Worm (Caenorhabditis elegans) whole organism, L2 larva: ENCODE results near the gene skr-7.

Source experiments
- C34F6.9 ChIP-seq: fragments of 150-350 bp; optimal IDR thresholded peaks from 2 replicates; lab custom pipeline; 2014; ENCODE audit warnings: missing biosample characterization, missing genetic modification characterization
- F13H6.1 ChIP-seq: sonication (generic microtip); optimal IDR thresholded peaks from 2 replicates; lab custom pipeline; 2016; ENCODE audit warnings: missing genetic modification characterization, missing compliant biosample characterization
- R02D3.7 ChIP-seq: fragments of 150-350 bp; optimal IDR thresholded peaks from 2 replicates; lab custom pipeline; 2014; ENCODE audit warnings: missing biosample characterization, missing genetic modification characterization
- Y55F3AM.14 ChIP-seq: fragments of 200-800 bp; sonication (Bioruptor generic); optimal IDR thresholded peaks from 2 replicates; lab custom pipeline; 2018; ENCODE audit warnings: mild to moderate bottlenecking, missing genetic modification characterization, missing compliant biosample characterization
- ZK546.5 ChIP-seq: sonication (generic microtip); optimal IDR thresholded peaks from 2 replicates; lab custom pipeline; 2017; ENCODE audit warnings: missing biosample characterization, missing genetic modification characterization
- aly-2 ChIP-seq: fragments of 150-350 bp; optimal IDR thresholded peaks from 2 replicates; lab custom pipeline; 2014; ENCODE audit warnings: missing biosample characterization, missing genetic modification characterization
- ama-1 ChIP-seq: fragments of 150-350 bp; optimal IDR thresholded peaks from 2 replicates; lab custom pipeline; 2018; ENCODE audit warnings: inconsistent platforms
- blmp-1 ChIP-seq: sonication (generic microtip); optimal IDR thresholded peaks from 2 replicates; lab custom pipeline; 2017; ENCODE audit warnings: missing genetic modification characterization, mild to moderate bottlenecking, missing compliant biosample characterization, antibody characterized with exemption, moderate library complexity; ENCODE audit not compliant: insufficient read depth
- ceh-16 ChIP-seq: fragments of 150-350 bp; optimal IDR thresholded peaks from 2 replicates; lab custom pipeline; 2014; ENCODE audit warnings: missing biosample characterization, missing genetic modification characterization
- ceh-82 ChIP-seq: fragments of 150-350 bp; optimal IDR thresholded peaks from 2 replicates; lab custom pipeline; 2014; ENCODE audit warnings: missing biosample characterization, missing genetic modification characterization
- dmd-4 ChIP-seq: sonication (generic microtip); optimal IDR thresholded peaks from 2 replicates; lab custom pipeline; 2017; ENCODE audit warnings: missing biosample characterization, missing genetic modification characterization
- egl-27 ChIP-seq: sonication (generic microtip); optimal IDR thresholded peaks from 3 replicates; lab custom pipeline; 2017; ENCODE audit warnings: missing biosample characterization, missing genetic modification reagents, missing genetic modification characterization
- elt-1 ChIP-seq: fragments of 150-350 bp; optimal IDR thresholded peaks from 2 replicates; lab custom pipeline; 2014; ENCODE audit warnings: missing biosample characterization, missing genetic modification characterization
- fos-1 ChIP-seq: fragments of 150-350 bp; optimal IDR thresholded peaks from 2 replicates; lab custom pipeline; 2014; ENCODE audit warnings: missing biosample characterization, missing genetic modification characterization
- gmeb-1 ChIP-seq: fragments of 150-350 bp; optimal IDR thresholded peaks from 2 replicates; lab custom pipeline; 2014; ENCODE audit warnings: missing biosample characterization, missing genetic modification characterization
- lin-11 ChIP-seq: fragments of 150-350 bp; sonication (generic microtip); optimal IDR thresholded peaks from 2 replicates; lab custom pipeline; 2014; ENCODE audit warnings: missing biosample characterization, missing genetic modification characterization, inconsistent platforms, mixed read lengths
- lin-13 ChIP-seq: fragments of 150-350 bp; optimal IDR thresholded peaks from 2 replicates; lab custom pipeline; 2014; ENCODE audit warnings: missing biosample characterization, missing genetic modification reagents, missing genetic modification characterization
- mab-5 ChIP-seq: fragments of 150-350 bp; optimal IDR thresholded peaks from 2 replicates; lab custom pipeline; 2014; ENCODE audit warnings: missing biosample characterization, missing genetic modification characterization
- mbf-1 ChIP-seq: sonication (generic microtip); optimal IDR thresholded peaks from 2 replicates; lab custom pipeline; 2017; ENCODE audit warnings: missing biosample characterization, missing genetic modification characterization
- mdl-1 ChIP-seq, 2 experiments: fragments of 150-350 bp in 1 of 2; sonication (generic microtip) in 1 of 2; optimal IDR thresholded peaks; 2 replicates each; lab custom pipeline; 2017; ENCODE audit warnings: missing biosample characterization in 2 of 2, missing genetic modification characterization in 2 of 2
- nhr-10 ChIP-seq: sonication (generic microtip); optimal IDR thresholded peaks from 2 replicates; lab custom pipeline; 2017; ENCODE audit warnings: missing biosample characterization, missing genetic modification characterization
- nhr-12 ChIP-seq: fragments of 150-350 bp; optimal IDR thresholded peaks from 2 replicates; lab custom pipeline; 2014; ENCODE audit warnings: missing biosample characterization, missing genetic modification characterization
- nhr-21 ChIP-seq: fragments of 150-350 bp; optimal IDR thresholded peaks from 2 replicates; lab custom pipeline; 2014; ENCODE audit warnings: missing biosample characterization, missing genetic modification characterization
- nhr-23 ChIP-seq: fragments of 150-350 bp; optimal IDR thresholded peaks from 2 replicates; lab custom pipeline; 2014; ENCODE audit warnings: missing biosample characterization, missing genetic modification reagents, missing genetic modification characterization
- nhr-237 ChIP-seq: fragments of 150-350 bp; optimal IDR thresholded peaks from 2 replicates; lab custom pipeline; 2014; ENCODE audit warnings: missing biosample characterization, missing genetic modification characterization
- nhr-77 ChIP-seq: fragments of 150-350 bp; optimal IDR thresholded peaks from 2 replicates; lab custom pipeline; 2014; ENCODE audit warnings: missing biosample characterization, missing genetic modification characterization
- peb-1 ChIP-seq: fragments of 150-350 bp; optimal IDR thresholded peaks from 2 replicates; lab custom pipeline; 2014; ENCODE audit warnings: missing biosample characterization, missing genetic modification characterization
- sem-4 ChIP-seq: fragments of 150-350 bp; optimal IDR thresholded peaks from 2 replicates; lab custom pipeline; 2014; ENCODE audit warnings: missing biosample characterization, missing genetic modification reagents, missing genetic modification characterization
- sma-3 ChIP-seq: sonication (generic microtip); optimal IDR thresholded peaks from 2 replicates; lab custom pipeline; 2016; ENCODE audit warnings: missing genetic modification reagents, missing genetic modification characterization, missing compliant biosample characterization
- sma-9 ChIP-seq, 2 experiments: fragments of 150-350 bp in 1 of 2; sonication (generic microtip) in 1 of 2; optimal IDR thresholded peaks; 2 replicates each; lab custom pipeline; 2014 to 2016; ENCODE audit warnings: missing genetic modification characterization in 2 of 2, mild to moderate bottlenecking in 1 of 2, missing biosample characterization in 1 of 2, missing compliant biosample characterization in 1 of 2, missing genetic modification reagents in 1 of 2, moderate library complexity in 1 of 2
- snpc-4 ChIP-seq: fragments of 150-350 bp; optimal IDR thresholded peaks from 2 replicates; lab custom pipeline; 2014; ENCODE audit warnings: missing biosample characterization, missing genetic modification characterization
- unc-39 ChIP-seq: fragments of 150-350 bp; optimal IDR thresholded peaks from 2 replicates; lab custom pipeline; 2014; ENCODE audit warnings: missing biosample characterization, missing genetic modification characterization
- unc-55 ChIP-seq: fragments of 150-350 bp; sonication (generic microtip); optimal IDR thresholded peaks from 3 replicates; lab custom pipeline; 2014; ENCODE audit warnings: missing biosample characterization, missing genetic modification reagents, missing genetic modification characterization
- unc-62 ChIP-seq: fragments of 150-350 bp; optimal IDR thresholded peaks from 2 replicates; lab custom pipeline; 2014; ENCODE audit warnings: missing biosample characterization, missing genetic modification reagents, missing genetic modification characterization
- ztf-11 ChIP-seq: sonication (generic microtip); optimal IDR thresholded peaks from 2 replicates; lab custom pipeline; 2017; ENCODE audit warnings: missing biosample characterization, missing genetic modification characterization
- ztf-4 ChIP-seq: fragments of 150-350 bp; optimal IDR thresholded peaks from 2 replicates; lab custom pipeline; 2014; ENCODE audit warnings: missing biosample characterization, missing genetic modification characterization

skr-7 gene

DNA sequence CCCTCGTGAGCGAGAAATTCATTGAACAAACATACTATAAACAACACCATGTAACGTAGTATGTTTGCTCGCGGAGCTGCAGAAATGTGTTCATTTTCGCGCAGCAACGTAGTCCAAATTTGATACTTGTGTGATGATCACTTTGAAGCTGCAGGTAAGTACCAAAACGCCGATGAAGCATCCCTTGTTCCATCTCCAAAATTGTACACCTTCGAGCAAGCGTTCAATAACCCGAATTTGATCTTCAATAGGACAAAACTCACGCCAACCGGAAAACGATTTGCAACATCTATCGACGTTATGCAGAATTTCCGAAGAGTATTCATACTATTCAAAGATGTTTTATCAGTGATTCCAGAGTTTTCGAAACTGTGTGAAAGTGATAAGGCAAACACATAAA lies 11.6 kb upstream of the skr-7 start, which contains the start of gene Y47D7A.3:
Gene Y47D7A.3, plus strand, starts transcription at position 301 of the 400 bp plus-strand sequence.
- no peak for TF ChIP-seq snpc-4 (tag; lab: Kevin White, UChicago)
- TF ChIP-seq egl-27 (tag; lab: Kevin White, UChicago): no peak

DNA sequence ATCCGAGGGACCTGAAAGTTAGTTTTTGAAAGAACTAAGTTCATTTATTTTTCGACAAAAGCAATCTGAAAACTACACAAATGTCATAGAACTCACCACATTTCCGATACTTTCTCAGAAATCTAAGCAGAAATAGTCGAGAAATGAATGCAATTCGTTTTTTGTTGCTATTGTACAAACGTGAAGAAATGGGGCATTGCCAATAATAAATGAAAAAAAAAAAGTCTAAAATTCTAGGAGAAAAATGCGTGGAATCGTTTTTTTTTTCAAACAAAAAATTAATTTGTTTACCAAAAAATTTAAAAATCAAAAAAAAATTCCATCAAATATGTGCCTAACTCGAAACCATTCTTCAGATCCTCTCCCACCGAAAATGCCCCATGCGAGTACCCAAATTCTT lies 10.5 kb upstream of the skr-7 start, which contains the start of gene Y47D7A.17:
Gene Y47D7A.17, minus strand, starts transcription at position 101 of the 400 bp plus-strand sequence.
- no peak for TF ChIP-seq nhr-21 (tag; lab: Kevin White, UChicago)
- no peak for TF ChIP-seq sma-3 (GFP tag; lab: Kevin White, UChicago)
- no peak for TF ChIP-seq aly-2 (tag; lab: Kevin White, UChicago)
- no peak for TF ChIP-seq nhr-237 (tag; lab: Kevin White, UChicago)
- TF ChIP-seq nhr-23 (tag; lab: Kevin White, UChicago): no peak
- TF ChIP-seq nhr-77 (tag; lab: Kevin White, UChicago): no peak
- no peak for TF ChIP-seq mbf-1 (tag; lab: Kevin White, UChicago)
- no peak for TF ChIP-seq lin-13

DNA sequence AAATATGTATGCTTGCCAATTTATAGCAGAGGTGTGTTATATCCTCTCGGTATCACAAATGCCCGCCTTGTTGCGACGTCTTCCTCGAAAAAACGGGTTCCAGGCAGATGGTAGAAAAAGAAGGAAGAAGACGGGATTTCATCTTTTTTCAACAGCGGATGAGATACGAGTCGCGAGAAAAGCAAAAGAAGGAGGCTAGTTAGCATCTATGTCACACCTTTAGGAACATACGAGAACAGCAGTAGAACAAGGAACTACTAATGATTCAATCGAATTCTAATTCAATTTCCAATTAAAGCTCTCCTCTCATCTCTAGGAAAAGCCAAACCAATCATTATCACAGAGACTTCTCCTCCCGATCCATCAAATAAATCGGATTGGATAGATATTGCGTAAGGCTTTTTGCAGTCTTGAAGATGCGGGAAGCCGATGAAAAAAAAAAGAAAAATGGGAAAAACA lies 7.6 kb upstream of the skr-7 start, which contains the start of gene grl-5:
Gene grl-5, minus strand, starts transcription at position 51 of the 459 bp plus-strand sequence.
- no peak for TF ChIP-seq mdl-1 (tag; optimal IDR thresholded peaks at IDR 0.05; lab: Kevin White, UChicago)
- no peak for TF ChIP-seq nhr-23 (tag; lab: Kevin White, UChicago)
- TF ChIP-seq ama-1: no peak
- TF ChIP-seq sem-4: no peak
- TF ChIP-seq fos-1 (tag; lab: Kevin White, UChicago): no peak
- no peak for TF ChIP-seq mbf-1 (tag; lab: Kevin White, UChicago)
- no peak for TF ChIP-seq nhr-12
- no peak for TF ChIP-seq ZK546.5 (tag; lab: Kevin White, UChicago)
- TF ChIP-seq Y55F3AM.14 (GFP tag; lab: Kevin White, UChicago): no peak
- no peak for TF ChIP-seq sma-3 (GFP tag; lab: Kevin White, UChicago)
- no peak for TF ChIP-seq peb-1

DNA sequence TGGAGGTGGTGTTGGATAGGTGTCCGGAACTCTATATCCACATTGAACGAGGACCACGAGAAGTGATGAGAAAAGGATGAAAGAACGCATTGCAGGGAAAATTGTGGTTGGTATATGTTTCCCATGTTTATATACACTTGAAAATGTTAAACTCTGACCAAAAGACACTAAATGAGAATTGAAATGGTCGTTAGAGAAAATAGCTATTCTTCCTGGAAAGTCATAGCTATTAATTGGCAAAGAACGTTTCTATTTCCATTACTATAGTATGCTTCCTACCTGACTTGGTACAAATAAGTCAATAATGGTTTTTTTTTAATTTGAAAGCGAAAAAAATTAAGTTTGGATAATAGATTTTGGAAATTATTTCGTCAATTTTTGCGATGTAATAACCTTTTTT lies 5.5 kb upstream of the skr-7 start, which contains the start of gene Y47D7A.18:
Gene Y47D7A.18, minus strand, starts transcription at position 101 of the 400 bp plus-strand sequence.
- no peak for TF ChIP-seq R02D3.7 (tag; lab: Kevin White, UChicago)
- no peak for TF ChIP-seq sem-4

DNA sequence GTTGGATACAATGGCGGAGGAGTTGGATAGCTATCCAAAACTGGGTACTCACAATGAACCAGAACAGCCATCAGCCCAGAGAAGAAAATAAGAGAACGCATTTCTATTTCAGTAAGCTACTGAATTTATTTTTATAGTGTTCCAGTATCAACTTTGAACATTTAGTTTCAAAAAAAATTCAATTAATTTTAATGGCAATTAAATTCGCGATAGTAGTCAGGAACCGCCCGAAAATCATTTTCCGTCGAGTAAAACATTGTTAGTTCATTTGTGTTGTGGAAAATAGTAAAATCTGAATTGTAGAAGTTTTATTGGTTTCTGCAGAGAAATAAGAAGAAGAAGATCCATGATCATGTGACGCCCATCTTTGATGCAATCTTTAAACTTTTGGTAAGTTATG lies 4.1 kb upstream of the skr-7 start, which contains the start of gene Y47D7A.6:
Gene Y47D7A.6, minus strand, starts transcription at position 101 of the 400 bp plus-strand sequence.
- TF ChIP-seq egl-27 (tag; lab: Kevin White, UChicago) (no peak), elt-1 (tag; lab: Kevin White, UChicago) (no peak), ceh-82 (no peak), unc-62 (GFP tag; lab: Kevin White, UChicago) (no peak), ztf-11 (tag; lab: Kevin White, UChicago) (no peak), aly-2 (tag; lab: Kevin White, UChicago) (no peak), unc-55 (GFP tag; lab: Kevin White, UChicago) (no peak), blmp-1 (tag; lab: Kevin White, UChicago) (no peak), C34F6.9 (tag; lab: Kevin White, UChicago) (no peak), mab-5 (no peak)
- TF ChIP-seq, all 48 proteins: peak for 0

DNA sequence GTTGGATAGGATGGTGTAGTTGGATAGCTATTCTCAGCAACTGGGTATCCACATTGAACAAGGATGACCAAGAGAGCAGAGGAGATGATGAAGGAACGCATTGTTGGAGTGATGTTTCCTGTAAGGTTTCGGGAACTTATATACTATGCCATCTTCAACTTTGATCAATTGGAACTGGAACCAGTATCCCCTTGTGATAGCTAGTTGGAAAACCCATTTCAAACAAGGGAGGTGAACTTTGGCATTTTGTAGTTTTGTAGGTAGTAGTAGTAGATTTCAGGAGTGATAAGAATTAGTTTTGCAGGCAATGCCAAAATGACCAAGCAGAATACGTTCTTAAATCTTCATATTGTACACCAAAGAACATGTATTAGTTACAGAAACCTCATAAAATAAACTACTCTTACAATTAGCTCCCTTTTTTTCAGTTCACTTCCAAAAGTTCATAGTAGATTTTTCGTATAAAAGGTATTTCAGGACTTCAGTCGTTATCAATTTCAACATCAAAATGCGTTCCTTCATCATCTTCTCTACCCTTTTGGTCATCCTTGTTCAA lies 2.4 kb upstream of the skr-7 start, which contains the start of the genes Y47D7A.7 and Y47D7A.2:
Gene Y47D7A.7, minus strand, starts transcription at position 101 of the 556 bp plus-strand sequence.
Gene Y47D7A.2, plus strand, starts transcription at position 506 of the 556 bp plus-strand sequence.
- TF ChIP-seq nhr-21 (tag; lab: Kevin White, UChicago): no peak
- TF ChIP-seq F13H6.1 (tag; lab: Kevin White, UChicago): no peak
- no peak for TF ChIP-seq blmp-1 (tag; lab: Kevin White, UChicago)
- TF ChIP-seq nhr-10 (tag; lab: Kevin White, UChicago): no peak
- TF ChIP-seq mab-5: no peak
- TF ChIP-seq lin-11 (tag; lab: Kevin White, UChicago): no peak
- TF ChIP-seq sma-9 (GFP tag; optimal IDR thresholded peaks at IDR 0.05; lab: Kevin White, UChicago): no peak
- TF ChIP-seq sma-9 (tag; optimal IDR thresholded peaks at IDR 0.05; lab: Kevin White, UChicago): no peak
- no peak for TF ChIP-seq ztf-4
- no peak for TF ChIP-seq dmd-4 (tag; lab: Kevin White, UChicago)
- TF ChIP-seq unc-39 (tag; lab: Kevin White, UChicago): no peak
- no peak for TF ChIP-seq gmeb-1 (tag; lab: Kevin White, UChicago)
- no peak for TF ChIP-seq ceh-16
- no peak for TF ChIP-seq nhr-237 (tag; lab: Kevin White, UChicago)
